Fruit fly (Drosophila melanogaster) whole organism, embryonic: ENCODE data around the gene CG6738.

ENCODE experiments used
- Ada2b ChIP-seq: fragments of 200-800 bp; sonication (Bioruptor generic); IDR thresholded peaks from 2 replicates; pipeline ENCODE4 v1.3.6; 2022; ENCODE audit warnings: missing biosample characterization, missing genetic modification characterization
- Bgb ChIP-seq: fragments of 200-800 bp; sonication (Bioruptor generic); IDR thresholded peaks from 2 replicates; pipeline ENCODE4 v1.3.6; 2022; ENCODE audit warnings: missing biosample characterization, missing genetic modification characterization; ENCODE audit not compliant: partially characterized antibody
- C15 ChIP-seq: fragments of 200-800 bp; sonication (Bioruptor generic); IDR thresholded peaks from 3 replicates; pipeline ENCODE4 v1.3.6; 2022; ENCODE audit warnings: missing biosample characterization, missing genetic modification characterization
- CG10209 ChIP-seq: fragments of 200-800 bp; sonication (Bioruptor generic); optimal IDR thresholded peaks from 3 replicates; lab custom pipeline; 2017; ENCODE audit warnings: missing biosample characterization, mild to moderate bottlenecking, missing genetic modification characterization, missing genetic modification reagents
- CG10366 ChIP-seq: fragments of 200-800 bp; sonication (Bioruptor generic); IDR thresholded peaks from 2 replicates; pipeline ENCODE4 v1.3.6; 2022; ENCODE audit warnings: missing biosample characterization, missing genetic modification characterization
- CG11504 ChIP-seq: fragments of 200-800 bp; sonication (Bioruptor generic); optimal IDR thresholded peaks from 3 replicates; lab custom pipeline; 2019; ENCODE audit warnings: missing biosample characterization, mild to moderate bottlenecking, missing genetic modification characterization, moderate library complexity
- CG11696 ChIP-seq: fragments of 200-800 bp; sonication (Bioruptor generic); IDR thresholded peaks from 2 replicates; pipeline ENCODE4 v1.3.6; 2022; ENCODE audit warnings: missing biosample characterization, missing genetic modification characterization
- CG12104 ChIP-seq: fragments of 200-800 bp; sonication (Bioruptor generic); optimal IDR thresholded peaks from 3 replicates; lab custom pipeline; 2016; ENCODE audit warnings: missing biosample characterization, missing genetic modification characterization
- CG12155 ChIP-seq: fragments of 200-800 bp; sonication (Bioruptor generic); optimal IDR thresholded peaks from 3 replicates; lab custom pipeline; 2016; ENCODE audit warnings: missing biosample characterization, missing genetic modification characterization
- CG12299 ChIP-seq: fragments of 200-800 bp; sonication (Bioruptor generic); optimal IDR thresholded peaks from 2 replicates; lab custom pipeline; 2018; ENCODE audit warnings: missing biosample characterization, mild to moderate bottlenecking, missing genetic modification characterization
- CG12942 ChIP-seq: fragments of 200-800 bp; sonication (Bioruptor generic); optimal IDR thresholded peaks from 3 replicates; lab custom pipeline; 2016; ENCODE audit warnings: missing biosample characterization, missing genetic modification characterization
- CG13624 ChIP-seq: fragments of 200-800 bp; sonication (Bioruptor generic); optimal IDR thresholded peaks from 2 replicates; lab custom pipeline; 2016; ENCODE audit warnings: missing biosample characterization, missing genetic modification characterization
- CG14441 ChIP-seq: fragments of 200-800 bp; sonication (Bioruptor generic); IDR thresholded peaks from 2 replicates; pipeline ENCODE4 v1.3.6; 2022; ENCODE audit warnings: missing biosample characterization, missing genetic modification characterization
- CG16813 ChIP-seq: fragments of 200-800 bp; sonication (Bioruptor generic); IDR thresholded peaks from 3 replicates; pipeline ENCODE4 v1.3.6; 2022; ENCODE audit warnings: missing biosample characterization, missing genetic modification characterization; ENCODE audit not compliant: partially characterized antibody
- CG17568 ChIP-seq: fragments of 200-800 bp; sonication (Bioruptor generic); optimal IDR thresholded peaks from 2 replicates; lab custom pipeline; 2018; ENCODE audit warnings: missing biosample characterization, mild to moderate bottlenecking, missing genetic modification characterization, moderate library complexity
- CG17612 ChIP-seq: fragments of 200-800 bp; sonication (Bioruptor generic); IDR thresholded peaks from 2 replicates; pipeline ENCODE4 v1.3.6; 2022; ENCODE audit warnings: missing biosample characterization, missing genetic modification characterization
- CG3065 ChIP-seq: fragments of 200-800 bp; sonication (Bioruptor generic); optimal IDR thresholded peaks from 2 replicates; lab custom pipeline; 2016; ENCODE audit warnings: missing biosample characterization, missing genetic modification characterization
- CG34376 ChIP-seq: fragments of 200-800 bp; sonication (Bioruptor generic); optimal IDR thresholded peaks from 2 replicates; lab custom pipeline; 2018; ENCODE audit warnings: missing biosample characterization, mild to moderate bottlenecking, missing genetic modification characterization
- CG3838 ChIP-seq: fragments of 200-800 bp; sonication (Bioruptor generic); optimal IDR thresholded peaks from 3 replicates; lab custom pipeline; 2016; ENCODE audit warnings: missing biosample characterization, missing genetic modification characterization
- CG5245 ChIP-seq: fragments of 200-800 bp; sonication (Bioruptor generic); optimal IDR thresholded peaks from 3 replicates; lab custom pipeline; 2016; ENCODE audit warnings: missing biosample characterization, missing genetic modification characterization
- CG6765 ChIP-seq: fragments of 200-800 bp; sonication (Bioruptor generic); optimal IDR thresholded peaks from 3 replicates; lab custom pipeline; 2017; ENCODE audit warnings: missing biosample characterization, mild to moderate bottlenecking, missing genetic modification characterization
- CG8765 ChIP-seq: fragments of 200-800 bp; sonication (Bioruptor generic); IDR thresholded peaks from 2 replicates; pipeline ENCODE4 v1.3.6; 2022; ENCODE audit warnings: missing biosample characterization, missing genetic modification characterization
- CG9609 ChIP-seq: fragments of 200-800 bp; sonication (Bioruptor generic); optimal IDR thresholded peaks from 3 replicates; lab custom pipeline; 2016; ENCODE audit warnings: missing biosample characterization, missing genetic modification characterization
- CG9727 ChIP-seq: fragments of 200-800 bp; sonication (Bioruptor generic); optimal IDR thresholded peaks from 3 replicates; lab custom pipeline; 2017; ENCODE audit warnings: missing biosample characterization, mild to moderate bottlenecking, missing genetic modification characterization
- D19A ChIP-seq: fragments of 200-800 bp; optimal IDR thresholded peaks from 3 replicates; lab custom pipeline; 2019; ENCODE audit warnings: missing biosample characterization, mild to moderate bottlenecking, missing genetic modification characterization, moderate library complexity
- Deaf1 ChIP-seq: fragments of 200-800 bp; optimal IDR thresholded peaks from 3 replicates; lab custom pipeline; 2019; ENCODE audit warnings: missing biosample characterization, mild to moderate bottlenecking, missing genetic modification characterization, moderate library complexity
- Dref ChIP-seq: fragments of 200-800 bp; sonication (Bioruptor generic); IDR thresholded peaks from 2 replicates; pipeline ENCODE4 v1.3.6; 2022; ENCODE audit warnings: missing biosample characterization, missing genetic modification characterization
- Drgx ChIP-seq: fragments of 200-800 bp; sonication (Bioruptor generic); IDR thresholded peaks from 2 replicates; pipeline ENCODE4 v1.3.6; 2022; ENCODE audit warnings: missing biosample characterization, missing genetic modification characterization
- H15 ChIP-seq: fragments of 200-800 bp; sonication (Bioruptor generic); IDR thresholded peaks from 3 replicates; pipeline ENCODE4 v1.3.6; 2022; ENCODE audit warnings: missing biosample characterization, missing genetic modification characterization
- HHEX ChIP-seq: fragments of 200-800 bp; sonication (Bioruptor generic); optimal IDR thresholded peaks from 3 replicates; lab custom pipeline; 2017; ENCODE audit warnings: missing biosample characterization, mild to moderate bottlenecking, missing genetic modification characterization, missing genetic modification reagents
- HLH3B ChIP-seq: fragments of 200-800 bp; sonication (Bioruptor generic); IDR thresholded peaks from 2 replicates; pipeline ENCODE4 v1.3.6; 2022; ENCODE audit warnings: missing biosample characterization, missing genetic modification characterization
- Hr3 ChIP-seq: fragments of 200-800 bp; sonication (Bioruptor generic); optimal IDR thresholded peaks from 3 replicates; lab custom pipeline; 2016; ENCODE audit warnings: missing biosample characterization, missing genetic modification characterization
- Oli ChIP-seq: fragments of 200-800 bp; sonication (Bioruptor generic); optimal IDR thresholded peaks from 2 replicates; lab custom pipeline; 2018; ENCODE audit warnings: missing biosample characterization, mild to moderate bottlenecking, missing genetic modification characterization, moderate library complexity
- PHDP ChIP-seq: fragments of 200-800 bp; sonication (Bioruptor generic); optimal IDR thresholded peaks from 3 replicates; lab custom pipeline; 2018; ENCODE audit warnings: missing biosample characterization, mild to moderate bottlenecking, missing genetic modification characterization, moderate library complexity
- Ssrp ChIP-seq: fragments of 200-800 bp; sonication (Bioruptor generic); optimal IDR thresholded peaks from 2 replicates; lab custom pipeline; 2018; ENCODE audit warnings: missing biosample characterization, mild to moderate bottlenecking, missing genetic modification characterization, moderate library complexity
- Xrp1 ChIP-seq: fragments of 200-800 bp; sonication (Bioruptor generic); IDR thresholded peaks from 2 replicates; pipeline ENCODE4 v1.3.6; 2022; ENCODE audit warnings: missing biosample characterization, missing genetic modification characterization
- caup ChIP-seq: fragments of 200-800 bp; sonication (Bioruptor generic); optimal IDR thresholded peaks from 3 replicates; lab custom pipeline; 2017; ENCODE audit warnings: missing biosample characterization, mild to moderate bottlenecking, missing genetic modification characterization, moderate library complexity; ENCODE audit not compliant: severe bottlenecking
- disco-r ChIP-seq: fragments of 200-800 bp; sonication (Bioruptor generic); optimal IDR thresholded peaks from 2 replicates; lab custom pipeline; 2016; ENCODE audit warnings: missing biosample characterization, missing genetic modification characterization
- en ChIP-seq: fragments of 200-800 bp; sonication (Bioruptor generic); optimal IDR thresholded peaks from 2 replicates; lab custom pipeline; 2016; ENCODE audit warnings: missing biosample characterization, missing genetic modification characterization
- esg ChIP-seq: fragments of 200-800 bp; sonication (Bioruptor generic); conservative IDR thresholded peaks from 2 replicates; pipeline ENCODE4 v1.3.6; 2022; ENCODE audit warnings: missing biosample characterization, missing genetic modification characterization
- eve ChIP-seq, 2 experiments: fragments of >200 bp; optimal IDR thresholded peaks; 2 replicates each; lab custom pipeline; 2017; ENCODE audit warnings: missing biosample characterization in 2 of 2, missing genetic modification characterization in 2 of 2
- ewg ChIP-seq: fragments of 200-800 bp; sonication (Bioruptor generic); optimal IDR thresholded peaks from 3 replicates; lab custom pipeline; 2017; ENCODE audit warnings: mild to moderate bottlenecking, missing biosample characterization, missing genetic modification reagents, missing genetic modification characterization
- fd3F ChIP-seq: fragments of 200-800 bp; sonication (Bioruptor generic); optimal IDR thresholded peaks from 2 replicates; lab custom pipeline; 2018; ENCODE audit warnings: missing biosample characterization, mild to moderate bottlenecking, missing genetic modification characterization, moderate library complexity
- fu2 ChIP-seq: fragments of 200-800 bp; sonication (Bioruptor generic); optimal IDR thresholded peaks from 2 replicates; lab custom pipeline; 2016; ENCODE audit warnings: missing biosample characterization, missing genetic modification characterization
- kni ChIP-seq: fragments of 200-800 bp; sonication (Bioruptor generic); optimal IDR thresholded peaks from 3 replicates; lab custom pipeline; 2017; ENCODE audit warnings: mild to moderate bottlenecking, missing biosample characterization, missing genetic modification reagents, missing genetic modification characterization
- lilli ChIP-seq: fragments of 200-800 bp; sonication (Bioruptor generic); optimal IDR thresholded peaks from 3 replicates; lab custom pipeline; 2016; ENCODE audit warnings: missing biosample characterization, missing genetic modification characterization
- mam ChIP-seq: fragments of 200-800 bp; sonication (Bioruptor generic); optimal IDR thresholded peaks from 3 replicates; lab custom pipeline; 2016; ENCODE audit warnings: missing biosample characterization, missing genetic modification characterization
- trem ChIP-seq: fragments of 200-800 bp; optimal IDR thresholded peaks from 3 replicates; lab custom pipeline; 2019; ENCODE audit warnings: missing biosample characterization, mild to moderate bottlenecking, missing genetic modification characterization, moderate library complexity
- ttk ChIP-seq: fragments of 200-800 bp; sonication (Bioruptor generic); IDR thresholded peaks from 2 replicates; pipeline ENCODE4 v2.1.2; 2022; ENCODE audit warnings: missing biosample characterization, missing genetic modification characterization
- zfh2 ChIP-seq: fragments of 200-800 bp; sonication (Bioruptor generic); optimal IDR thresholded peaks from 2 replicates; lab custom pipeline; 2016; ENCODE audit warnings: missing biosample characterization, missing genetic modification characterization

The CG6738 gene

DNA sequence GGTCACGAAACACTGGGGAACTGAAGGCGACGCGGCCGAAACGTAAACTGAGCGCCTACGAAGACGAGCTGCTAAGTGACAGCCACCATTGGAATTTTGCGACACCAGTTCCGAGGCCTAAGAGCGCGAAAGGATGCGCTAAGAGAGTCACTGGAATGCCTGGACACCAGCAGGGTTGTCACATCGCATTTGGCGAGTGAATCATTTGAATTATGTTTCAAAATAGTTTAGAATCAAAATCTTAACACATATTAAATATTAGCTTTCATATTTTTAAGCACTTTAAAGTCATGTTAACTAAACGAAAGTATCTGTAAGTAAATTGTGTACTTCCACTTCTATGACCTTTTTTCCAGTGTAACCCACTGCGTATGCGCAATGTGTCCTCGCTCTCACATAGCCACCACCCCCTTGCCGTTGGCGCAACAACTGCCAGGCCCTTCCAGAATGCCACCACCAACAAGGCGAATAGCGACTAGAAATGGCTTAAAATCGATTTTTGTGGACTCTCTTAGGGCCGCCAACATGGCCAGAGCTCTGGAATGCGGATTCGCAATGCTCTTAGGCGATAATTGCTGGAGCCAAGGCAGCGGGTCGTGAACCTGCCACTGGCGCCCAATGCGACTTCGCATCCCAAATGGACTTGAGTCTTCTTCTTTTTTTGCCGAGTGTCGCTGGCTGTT is 13.5 kb downstream of the CG6738 start, which contains the start of gene Cow (continued):
- TF ChIP-seq CG14441 (GFP tag; lab: Robert Waterston, UW) (peak; percentile 68), CG9727 (GFP tag; lab: Kevin White, UChicago) (peak; percentile 60), caup (GFP tag; lab: Kevin White, UChicago) (peak; percentile 78), CG8765 (GFP tag; lab: Robert Waterston, UW) (no peak), mam (peak; percentile 69), zfh2 (GFP tag; lab: Kevin White, UChicago) (peak; percentile 50), CG16813 (GFP tag; lab: Robert Waterston, UW) (no peak), CG3065 (GFP tag; lab: Kevin White, UChicago) (no peak), Deaf1 (tag; lab: Kevin White, UChicago) (peak; percentile 55), CG12155 (GFP tag; lab: Kevin White, UChicago) (peak; percentile 57), kni (GFP tag; lab: Kevin White, UChicago) (no peak), Ssrp (tag; lab: Kevin White, UChicago) (peak; percentile 27), CG13624 (peak; percentile 54), CG12104 (GFP tag; lab: Kevin White, UChicago) (peak; percentile 24), en (no peak), CG10366 (GFP tag; lab: Robert Waterston, UW) (peak; percentile 76), Drgx (GFP tag; lab: Robert Waterston, UW) (peak; percentile 32; the same call in 1 of the 2 replicates), CG3838 (GFP tag; lab: Kevin White, UChicago) (no peak), CG17612 (GFP tag; lab: Robert Waterston, UW) (0 out of 2 replicates have a peak, but pooled peaks have one; percentile 16), fd3F (GFP tag; lab: Kevin White, UChicago) (peak; percentile 48), fu2 (GFP tag; lab: Kevin White, UChicago) (peak; percentile 9), CG9609 (peak; percentile 28), CG6765 (peak; percentile 32), CG11504 (peak; percentile 74), CG12299 (tag; lab: Kevin White, UChicago) (no peak), eve (GFP tag; optimal IDR thresholded peaks at IDR 0.05; lab: Kevin White, UChicago) (no peak), CG10209 (peak; percentile 60), Bgb (GFP tag; lab: Robert Waterston, UW) (no peak), PHDP (tag; lab: Kevin White, UChicago) (peak; percentile 69), CG34376 (GFP tag; lab: Kevin White, UChicago) (peak; percentile 59), Oli (tag; lab: Kevin White, UChicago) (peak; percentile 52), CG5245 (GFP tag; lab: Kevin White, UChicago) (peak; percentile 4), CG11696 (no peak), D19A (tag; lab: Kevin White, UChicago) (peak; percentile 17), H15 (GFP tag; lab: Robert Waterston, UW) (peak; percentile 59; the same call in 1 of the 3 replicates), Xrp1 (GFP tag; lab: Robert Waterston, UW) (peak; percentile 74), ttk (GFP tag; lab: Robert Waterston, UW) (peak; percentile 66), Ada2b (GFP tag; lab: Robert Waterston, UW) (peak; percentile 73), ewg (GFP tag; lab: Kevin White, UChicago) (peak; percentile 98), C15 (GFP tag; lab: Robert Waterston, UW) (0 out of 3 replicates have a peak, but pooled peaks have one; percentile 49), Dref (GFP tag; lab: Robert Waterston, UW) (no peak), lilli (GFP tag; lab: Kevin White, UChicago) (peak; percentile 74), Hr3 (GFP tag; lab: Kevin White, UChicago) (peak; percentile 49), CG17568 (no peak), HHEX (peak; percentile 66), CG12942 (peak; percentile 28), esg (GFP tag; lab: Robert Waterston, UW) (peak; percentile 62), disco-r (no peak), HLH3B (GFP tag; lab: Robert Waterston, UW) (peak; percentile 66), trem (tag; lab: Kevin White, UChicago) (no peak)
